Fruit fly (Drosophila melanogaster) whole organism, embryonic: Measurements from ENCODE around the gene soti.

Source experiments
- Asciz ChIP-seq: fragments of 200-800 bp; sonication (Bioruptor generic); optimal IDR thresholded peaks from 2 replicates; lab custom pipeline; 2017; ENCODE audit warnings: missing biosample characterization, mild to moderate bottlenecking, missing genetic modification characterization, missing genetic modification reagents
- Awh ChIP-seq: fragments of 200-800 bp; sonication (Bioruptor generic); IDR thresholded peaks from 2 replicates; pipeline ENCODE4, ENCODE4 v1.3.6; 2022; ENCODE audit warnings: missing biosample characterization, missing genetic modification characterization
- Bdp1 ChIP-seq: fragments of 200-800 bp; sonication (Bioruptor generic); optimal IDR thresholded peaks from 3 replicates; lab custom pipeline; 2016; ENCODE audit warnings: missing biosample characterization, missing genetic modification characterization
- CG10654 ChIP-seq: fragments of 200-800 bp; sonication (Bioruptor generic); optimal IDR thresholded peaks from 2 replicates; lab custom pipeline; 2016; ENCODE audit warnings: missing biosample characterization, missing genetic modification characterization
- CG11085 ChIP-seq: fragments of 200-800 bp; sonication (Bioruptor generic); IDR thresholded peaks from 2 replicates; pipeline ENCODE4 v1.3.6; 2022; ENCODE audit warnings: missing biosample characterization, missing genetic modification characterization
- CG13624 ChIP-seq: fragments of 200-800 bp; sonication (Bioruptor generic); optimal IDR thresholded peaks from 2 replicates; lab custom pipeline; 2016; ENCODE audit warnings: missing biosample characterization, missing genetic modification characterization
- CG14014 ChIP-seq: fragments of 200-800 bp; sonication (Bioruptor generic); IDR thresholded peaks from 2 replicates; pipeline ENCODE4 v1.3.6; 2022; ENCODE audit warnings: missing biosample characterization, missing genetic modification characterization
- CG14710 ChIP-seq: fragments of 200-800 bp; sonication (Bioruptor generic); optimal IDR thresholded peaks from 3 replicates; lab custom pipeline; 2019; ENCODE audit warnings: missing biosample characterization, mild to moderate bottlenecking, missing genetic modification characterization, moderate library complexity
- CG1603 ChIP-seq: fragments of 200-800 bp; sonication (Bioruptor generic); optimal IDR thresholded peaks from 2 replicates; lab custom pipeline; 2019; ENCODE audit warnings: missing biosample characterization, mild to moderate bottlenecking, missing genetic modification characterization, moderate library complexity
- CG17361 ChIP-seq: fragments of 200-800 bp; sonication (Bioruptor generic); IDR thresholded peaks from 3 replicates; pipeline ENCODE4 v1.3.6; 2022; ENCODE audit warnings: missing biosample characterization, missing genetic modification characterization
- CG18262 ChIP-seq: fragments of 200-800 bp; optimal IDR thresholded peaks from 3 replicates; lab custom pipeline; 2019; ENCODE audit warnings: missing biosample characterization, mild to moderate bottlenecking, missing genetic modification characterization, moderate library complexity
- CG18599 ChIP-seq: fragments of 200-800 bp; sonication (Bioruptor generic); optimal IDR thresholded peaks from 3 replicates; lab custom pipeline; 2017; ENCODE audit warnings: missing biosample characterization, missing genetic modification characterization, mild to moderate bottlenecking, moderate library complexity, missing genetic modification reagents
- CG2202 ChIP-seq: fragments of 200-800 bp; sonication (Bioruptor generic); optimal IDR thresholded peaks from 2 replicates; lab custom pipeline; 2018; ENCODE audit warnings: missing biosample characterization, mild to moderate bottlenecking, missing genetic modification characterization
- CG31388 ChIP-seq: fragments of 200-800 bp; sonication (Bioruptor generic); optimal IDR thresholded peaks from 2 replicates; lab custom pipeline; 2016; ENCODE audit warnings: missing biosample characterization, missing genetic modification characterization
- CG43689 ChIP-seq: fragments of 200-800 bp; sonication (Bioruptor generic); IDR thresholded peaks from 2 replicates; pipeline ENCODE4 v1.3.6; 2022; ENCODE audit warnings: missing biosample characterization, missing genetic modification characterization
- CG6813 ChIP-seq: fragments of 200-800 bp; sonication (Bioruptor generic); optimal IDR thresholded peaks from 2 replicates; lab custom pipeline; 2017; ENCODE audit warnings: missing biosample characterization, missing genetic modification characterization, mild to moderate bottlenecking, moderate library complexity, missing genetic modification reagents
- CG7928 ChIP-seq: fragments of 200-800 bp; sonication (Bioruptor generic); optimal IDR thresholded peaks from 2 replicates; lab custom pipeline; 2017; ENCODE audit warnings: missing biosample characterization, mild to moderate bottlenecking, missing genetic modification characterization
- CG7963 ChIP-seq: fragments of 200-800 bp; sonication (Bioruptor generic); IDR thresholded peaks from 3 replicates; pipeline ENCODE4 v1.3.6; 2022; ENCODE audit warnings: missing biosample characterization, missing genetic modification characterization; ENCODE audit not compliant: partially characterized antibody
- CG9437 ChIP-seq: fragments of 200-800 bp; sonication (Bioruptor generic); optimal IDR thresholded peaks from 2 replicates; lab custom pipeline; 2018; ENCODE audit warnings: missing biosample characterization, mild to moderate bottlenecking, missing genetic modification characterization
- CG9876 ChIP-seq: fragments of 200-800 bp; sonication (Bioruptor generic); optimal IDR thresholded peaks from 2 replicates; lab custom pipeline; 2016; ENCODE audit warnings: missing biosample characterization, missing genetic modification characterization
- Deaf1 ChIP-seq: fragments of 200-800 bp; optimal IDR thresholded peaks from 3 replicates; lab custom pipeline; 2019; ENCODE audit warnings: missing biosample characterization, mild to moderate bottlenecking, missing genetic modification characterization, moderate library complexity
- Dip2 ChIP-seq: fragments of 200-800 bp; sonication (Bioruptor generic); IDR thresholded peaks from 2 replicates; pipeline ENCODE4 v1.3.6; 2022; ENCODE audit warnings: missing biosample characterization, missing genetic modification characterization
- Fer3 ChIP-seq: fragments of 200-800 bp; sonication (Bioruptor generic); optimal IDR thresholded peaks from 2 replicates; lab custom pipeline; 2018; ENCODE audit warnings: missing biosample characterization, mild to moderate bottlenecking, missing genetic modification characterization, moderate library complexity
- Gug ChIP-seq: fragments of 200-800 bp; sonication (Bioruptor generic); IDR thresholded peaks from 4 replicates; pipeline ENCODE4 v1.3.6; 2022; ENCODE audit warnings: missing biosample characterization, missing genetic modification characterization
- Lpt ChIP-seq: fragments of >200 bp; optimal IDR thresholded peaks from 2 replicates; lab custom pipeline; 2018; ENCODE audit warnings: missing biosample characterization, missing genetic modification characterization
- Mad ChIP-seq: fragments of 200-800 bp; sonication (Bioruptor generic); optimal IDR thresholded peaks from 2 replicates; lab custom pipeline; 2016; ENCODE audit warnings: missing biosample characterization, missing genetic modification characterization
- Ssrp ChIP-seq: fragments of 200-800 bp; sonication (Bioruptor generic); optimal IDR thresholded peaks from 2 replicates; lab custom pipeline; 2018; ENCODE audit warnings: missing biosample characterization, mild to moderate bottlenecking, missing genetic modification characterization, moderate library complexity
- bab2 ChIP-seq: fragments of 200-800 bp; sonication (Bioruptor generic); optimal IDR thresholded peaks from 2 replicates; lab custom pipeline; 2016; ENCODE audit warnings: missing biosample characterization, missing genetic modification characterization
- btn ChIP-seq: fragments of 200-800 bp; sonication (Bioruptor generic); optimal IDR thresholded peaks from 2 replicates; lab custom pipeline; 2016; ENCODE audit warnings: missing biosample characterization, missing genetic modification characterization
- chinmo ChIP-seq: fragments of 200-800 bp; sonication (Bioruptor generic); IDR thresholded peaks from 4 replicates; pipeline ENCODE4 v1.3.6; 2022; ENCODE audit warnings: missing biosample characterization, missing genetic modification characterization; ENCODE audit not compliant: partially characterized antibody
- ci ChIP-seq: fragments of 200-800 bp; sonication (Bioruptor generic); IDR thresholded peaks from 3 replicates; pipeline ENCODE4 v1.3.6; 2022; ENCODE audit warnings: missing biosample characterization, missing genetic modification characterization
- crol ChIP-seq: fragments of 200-800 bp; sonication (Bioruptor generic); IDR thresholded peaks from 2 replicates; pipeline ENCODE4 v1.3.6; 2022; ENCODE audit warnings: missing biosample characterization, missing genetic modification characterization
- fd102C ChIP-seq: fragments of 200-800 bp; sonication (Bioruptor generic); optimal IDR thresholded peaks from 2 replicates; lab custom pipeline; 2018; ENCODE audit warnings: missing biosample characterization, mild to moderate bottlenecking, missing genetic modification characterization, moderate library complexity
- fd3F ChIP-seq: fragments of 200-800 bp; sonication (Bioruptor generic); optimal IDR thresholded peaks from 2 replicates; lab custom pipeline; 2018; ENCODE audit warnings: missing biosample characterization, mild to moderate bottlenecking, missing genetic modification characterization, moderate library complexity
- fd96Cb ChIP-seq: fragments of 200-800 bp; sonication (Bioruptor generic); optimal IDR thresholded peaks from 2 replicates; lab custom pipeline; 2018; ENCODE audit warnings: missing biosample characterization, mild to moderate bottlenecking, missing genetic modification characterization, moderate library complexity
- gem ChIP-seq: fragments of 200-800 bp; sonication (Bioruptor generic); optimal IDR thresholded peaks from 2 replicates; lab custom pipeline; 2019; ENCODE audit warnings: missing biosample characterization, mild to moderate bottlenecking, missing genetic modification characterization, moderate library complexity
- gt ChIP-seq: fragments of 200-800 bp; sonication (Bioruptor generic); IDR thresholded peaks from 2 replicates; pipeline ENCODE4 v1.3.6; 2022; ENCODE audit warnings: missing biosample characterization, missing genetic modification characterization
- ham ChIP-seq: fragments of 200-800 bp; sonication (Bioruptor generic); IDR thresholded peaks from 2 replicates; pipeline ENCODE4 v1.3.6; 2022; ENCODE audit warnings: missing biosample characterization, missing genetic modification characterization
- hkb ChIP-seq, 2 experiments: fragments of 200-800 bp in 1 of 2; fragments of >200 bp in 1 of 2; sonication (Bioruptor generic) in 1 of 2; IDR thresholded peaks in 1 of 2; optimal IDR thresholded peaks in 1 of 2; 2 replicates each; pipeline versions ENCODE4 v1.3.6 to Lab custom; 2017 to 2022; ENCODE audit warnings: missing biosample characterization in 1 of 2, missing genetic modification characterization in 1 of 2
- kay ChIP-seq: fragments of 200-800 bp; sonication (Bioruptor generic); optimal IDR thresholded peaks from 2 replicates; lab custom pipeline; 2016; ENCODE audit warnings: missing biosample characterization, missing genetic modification characterization
- klu ChIP-seq: fragments of 200-800 bp; sonication (Bioruptor generic); IDR thresholded peaks from 2 replicates; pipeline ENCODE4 v1.3.6; 2022; ENCODE audit warnings: missing biosample characterization, missing genetic modification characterization
- nau ChIP-seq: fragments of 200-800 bp; sonication (Bioruptor generic); optimal IDR thresholded peaks from 3 replicates; lab custom pipeline; 2017; ENCODE audit warnings: missing biosample characterization, mild to moderate bottlenecking, missing genetic modification characterization, missing genetic modification reagents
- nerfin-1 ChIP-seq: fragments of 200-800 bp; sonication (Bioruptor generic); optimal IDR thresholded peaks from 3 replicates; lab custom pipeline; 2019; ENCODE audit warnings: missing biosample characterization, mild to moderate bottlenecking, missing genetic modification characterization, moderate library complexity
- pzg ChIP-seq: fragments of 200-800 bp; sonication (Bioruptor generic); optimal IDR thresholded peaks from 3 replicates; lab custom pipeline; 2018; ENCODE audit warnings: missing biosample characterization, mild to moderate bottlenecking, missing genetic modification characterization, moderate library complexity
- rib ChIP-seq: fragments of 200-800 bp; sonication (Bioruptor generic); IDR thresholded peaks from 2 replicates; pipeline ENCODE4 v1.3.6; 2022; ENCODE audit warnings: missing biosample characterization, missing genetic modification characterization
- sna ChIP-seq: fragments of 200-800 bp; sonication (Bioruptor generic); IDR thresholded peaks from 2 replicates; pipeline ENCODE4 v1.3.6; 2022; ENCODE audit warnings: missing biosample characterization, missing genetic modification characterization; ENCODE audit not compliant: partially characterized antibody
- ssp ChIP-seq: fragments of 200-800 bp; sonication (Bioruptor generic); IDR thresholded peaks from 2 replicates; pipeline ENCODE4 v1.3.6; 2022; ENCODE audit warnings: missing biosample characterization, missing genetic modification characterization
- toy ChIP-seq: fragments of 200-800 bp; sonication (Bioruptor generic); IDR thresholded peaks from 2 replicates; pipeline ENCODE4 v1.3.6; 2022; ENCODE audit warnings: missing biosample characterization, missing genetic modification characterization
- twi ChIP-seq: fragments of 200-800 bp; optimal IDR thresholded peaks from 2 replicates; lab custom pipeline; 2019; ENCODE audit warnings: missing biosample characterization, mild to moderate bottlenecking, missing genetic modification characterization, moderate library complexity
- tx ChIP-seq: fragments of 200-800 bp; sonication (Bioruptor generic); optimal IDR thresholded peaks from 2 replicates; lab custom pipeline; 2016; ENCODE audit warnings: missing biosample characterization, missing genetic modification characterization
- unpg ChIP-seq: fragments of 200-800 bp; sonication (Bioruptor generic); optimal IDR thresholded peaks from 3 replicates; lab custom pipeline; 2018; ENCODE audit warnings: missing biosample characterization, mild to moderate bottlenecking, missing genetic modification characterization, moderate library complexity

Gene soti

DNA sequence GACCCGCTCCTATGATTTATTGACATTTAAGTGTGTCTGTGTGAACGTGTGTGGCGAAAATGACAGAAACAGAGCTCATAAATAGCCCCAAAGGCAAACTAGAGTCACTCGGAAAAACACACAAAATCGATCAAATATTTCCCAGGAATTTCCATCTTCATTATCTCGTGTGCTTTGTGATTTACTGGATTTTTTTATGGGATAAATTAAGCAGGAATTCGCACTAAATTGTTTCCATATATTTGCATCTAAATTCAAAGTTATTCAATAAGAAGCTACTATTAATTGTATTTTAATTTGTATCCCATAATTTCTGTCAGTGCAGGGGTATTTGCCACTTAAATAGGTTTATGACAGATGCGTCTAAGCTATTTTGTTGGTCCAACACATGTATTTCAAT is 48.8 kb downstream of the soti start (continued):
- no peak for TF ChIP-seq CG7963 (GFP tag; lab: Robert Waterston, UW)
- no peak for TF ChIP-seq hkb (optimal IDR thresholded peaks at IDR 0.05; lab: Kevin White, UChicago)
- 0 out of 2 replicates have a peak, but pooled peaks have one; percentile 16 for TF ChIP-seq hkb (GFP tag; IDR thresholded peaks at IDR 0.05; lab: Robert Waterston, UW)
- no peak for TF ChIP-seq Fer3 (tag; lab: Kevin White, UChicago)
- TF ChIP-seq gem (tag; lab: Kevin White, UChicago) = peak; percentile 65
- TF ChIP-seq Lpt = no peak
- TF ChIP-seq CG17361 (GFP tag; lab: Robert Waterston, UW) = peak; percentile 45; the same call in 1 of the 3 replicates
- TF ChIP-seq CG11085 = no peak
- no peak for TF ChIP-seq CG1603 (tag; lab: Kevin White, UChicago)
- TF ChIP-seq Bdp1 (GFP tag; lab: Kevin White, UChicago) = no peak
- no peak for TF ChIP-seq klu (GFP tag; lab: Robert Waterston, UW)
- TF ChIP-seq Awh (GFP tag; lab: Robert Waterston, UW) = no peak
- no peak for TF ChIP-seq gt (GFP tag; lab: Robert Waterston, UW)
- no peak for TF ChIP-seq Mad (GFP tag; lab: Kevin White, UChicago)
- no peak for TF ChIP-seq fd102C (GFP tag; lab: Kevin White, UChicago)
- no peak for TF ChIP-seq sna
- TF ChIP-seq pzg (GFP tag; lab: Kevin White, UChicago) = no peak
- peak; percentile 39 for TF ChIP-seq unpg (GFP tag; lab: Kevin White, UChicago)
- TF ChIP-seq CG18599 (GFP tag; lab: Kevin White, UChicago) = peak; percentile 43
- TF ChIP-seq ham (GFP tag; lab: Robert Waterston, UW) = no peak
- peak; percentile 29 for TF ChIP-seq Ssrp (tag; lab: Kevin White, UChicago)
- no peak for TF ChIP-seq crol (GFP tag; lab: Robert Waterston, UW)
- no peak for TF ChIP-seq CG31388
- TF ChIP-seq bab2 = no peak
- TF ChIP-seq Dip2 (GFP tag; lab: Robert Waterston, UW) = no peak
- peak; percentile 5 for TF ChIP-seq twi (tag; lab: Kevin White, UChicago)
- 0 out of 4 replicates have a peak, but pooled peaks have one; percentile 7 for TF ChIP-seq Gug (GFP tag; lab: Robert Waterston, UW)
- no peak for TF ChIP-seq fd3F
- no peak for TF ChIP-seq ssp
- no peak for TF ChIP-seq tx (GFP tag; lab: Kevin White, UChicago)
- TF ChIP-seq Deaf1 (tag; lab: Kevin White, UChicago) = no peak
- TF ChIP-seq ci (GFP tag; lab: Robert Waterston, UW) = 0 out of 3 replicates have a peak, but pooled peaks have one; percentile 47
- no peak for TF ChIP-seq CG7928 (GFP tag; lab: Kevin White, UChicago)
- TF ChIP-seq CG14014 (GFP tag; lab: Robert Waterston, UW) = no peak
- no peak for TF ChIP-seq rib
- TF ChIP-seq CG10654 (GFP tag; lab: Kevin White, UChicago) = no peak
- no peak for TF ChIP-seq nerfin-1
- no peak for TF ChIP-seq toy
- TF ChIP-seq CG43689 (GFP tag; lab: Robert Waterston, UW) = no peak
- TF ChIP-seq CG13624 (GFP tag; lab: Kevin White, UChicago) = no peak
- peak; percentile 24 for TF ChIP-seq CG9437 (GFP tag; lab: Kevin White, UChicago)
- no peak for TF ChIP-seq kay (GFP tag; lab: Kevin White, UChicago)
- peak; percentile 43 for TF ChIP-seq CG18262 (tag; lab: Kevin White, UChicago)
- no peak for TF ChIP-seq CG2202 (tag; lab: Kevin White, UChicago)
- peak; percentile 33 for TF ChIP-seq Asciz (GFP tag; lab: Kevin White, UChicago)
- peak; percentile 19 for TF ChIP-seq fd96Cb
- TF ChIP-seq CG9876 (GFP tag; lab: Kevin White, UChicago) = no peak
- TF ChIP-seq CG6813 (GFP tag; lab: Kevin White, UChicago) = no peak
- peak; percentile 13 for TF ChIP-seq CG14710 (tag; lab: Kevin White, UChicago)
- TF ChIP-seq nau (GFP tag; lab: Kevin White, UChicago) = no peak
- no peak for TF ChIP-seq btn
- no peak for TF ChIP-seq chinmo
